Fruit fly (Drosophila melanogaster): Measurements from ENCODE around the gene CG34382.

The CG34382 gene

dm6 chr3L:9853140-9853746 is 25.5 kb upstream of the CG34382 start:
- no peak for TF ChIP-seq CG17801 (GFP tag; optimal IDR thresholded peaks at IDR 0.05; ENCODE audit: partially characterized antibody)

DNA sequence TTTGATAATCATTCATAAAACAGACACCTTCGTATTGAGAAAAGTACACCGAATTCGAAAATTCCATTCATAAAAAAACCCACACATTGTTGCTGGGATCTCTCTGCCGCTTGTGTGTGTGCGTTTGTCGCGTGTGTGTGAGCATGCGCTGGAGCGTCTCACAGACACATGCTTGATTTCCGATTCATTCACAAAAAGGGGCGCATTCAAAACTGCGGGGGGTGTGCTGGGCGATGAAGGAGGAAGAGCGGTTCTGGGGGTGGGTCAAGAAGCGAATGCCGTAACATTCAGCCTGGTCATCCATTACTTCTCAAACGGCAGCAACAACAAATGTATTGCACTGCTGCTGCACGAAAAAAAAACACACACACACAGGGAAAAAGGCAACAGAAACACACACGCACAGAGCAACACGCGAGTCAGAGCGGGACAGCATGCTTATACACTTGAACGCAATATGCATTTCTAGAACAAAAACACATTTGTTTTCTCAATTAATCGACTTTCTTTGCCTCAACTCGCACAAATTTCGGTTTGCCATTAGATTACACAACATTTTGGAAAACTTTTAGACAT is 24.8 kb upstream of the CG34382 start:
- no peak for TF ChIP-seq CG17801 (GFP tag; optimal IDR thresholded peaks at IDR 0.05; ENCODE audit: partially characterized antibody)

DNA sequence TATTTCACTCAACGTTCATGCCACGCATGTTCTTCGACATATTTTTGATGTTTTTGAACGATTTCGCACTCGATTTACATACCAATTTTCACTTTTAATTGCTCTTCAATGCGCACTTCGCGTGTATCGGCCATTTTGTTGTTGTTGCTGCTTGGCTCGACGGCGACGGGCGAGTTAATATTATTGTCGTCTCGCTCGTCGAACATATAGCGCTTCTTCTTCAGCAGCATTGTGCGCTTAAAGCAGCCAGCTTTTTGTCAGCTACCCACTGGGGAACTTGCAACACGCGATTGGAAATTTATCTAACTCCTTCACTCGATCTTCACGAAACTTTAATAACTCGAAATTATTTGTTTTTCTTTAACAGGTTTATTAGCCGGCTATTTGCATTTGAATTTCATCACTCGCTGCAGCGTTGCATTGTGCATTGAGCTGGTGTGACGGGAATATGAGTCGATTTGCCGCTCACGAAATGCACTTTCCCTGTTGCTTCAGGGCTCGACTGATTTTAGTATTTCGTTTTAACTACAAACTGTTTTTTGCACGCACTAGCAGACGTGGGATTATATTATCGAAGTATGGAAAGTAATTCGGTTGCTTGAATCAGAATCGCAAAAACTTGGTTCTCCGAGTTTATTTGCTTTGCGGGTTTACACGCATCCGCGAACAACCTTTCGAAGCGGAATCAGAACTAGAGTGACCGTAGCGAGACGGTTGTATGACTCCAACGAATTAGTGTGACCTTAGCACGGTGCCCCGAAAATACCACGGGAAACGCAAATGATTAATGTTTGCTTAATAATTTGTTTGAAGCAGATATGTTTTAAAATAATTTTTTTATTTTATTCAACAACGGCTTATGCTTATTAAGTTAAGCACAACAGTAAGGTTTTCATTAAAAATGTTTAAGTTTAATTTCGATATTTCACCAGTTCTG is 23.9 kb upstream of the CG34382 start, which contains the start of gene RasGAP1:
RasGAP1 (minus strand) TSS at position 703 of the 937 bp plus-strand sequence.
- TF ChIP-seq CG17801 (GFP tag; optimal IDR thresholded peaks at IDR 0.05; ENCODE audit: partially characterized antibody): peak; percentile 8

DNA sequence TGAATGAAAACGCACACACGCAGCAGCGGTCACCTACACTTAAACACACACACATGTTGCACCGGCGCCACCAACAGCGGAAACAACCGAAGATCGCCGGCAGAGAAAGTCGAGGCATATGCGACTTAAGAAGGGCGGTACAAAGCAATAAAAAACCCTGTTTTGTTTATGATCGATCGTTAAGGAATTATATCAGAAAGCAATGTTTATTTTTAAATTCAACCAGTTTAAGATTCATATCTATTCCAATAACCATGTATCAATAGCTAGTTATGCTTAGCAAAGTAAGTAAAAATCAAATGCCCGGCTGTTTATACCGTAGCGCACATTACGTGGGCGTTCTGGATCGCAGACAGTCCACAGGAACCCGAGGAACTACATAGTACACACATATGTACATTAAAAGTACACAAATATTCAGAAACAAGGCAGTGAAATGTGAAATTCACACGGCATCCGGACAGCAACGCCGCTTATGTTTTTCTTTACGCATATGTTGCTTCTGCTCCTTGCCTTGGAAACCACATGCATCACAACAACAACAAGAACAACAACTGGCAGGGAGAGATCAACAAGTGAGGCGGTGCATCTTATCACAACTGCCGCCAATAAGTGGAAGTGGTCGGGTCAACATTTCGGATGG is 22.9 kb upstream of the CG34382 start:
- TF ChIP-seq CG17801 (GFP tag; optimal IDR thresholded peaks at IDR 0.05; ENCODE audit: partially characterized antibody): peak; percentile 95

- peak; percentile 58 for TF ChIP-seq CG17801 (GFP tag; optimal IDR thresholded peaks at IDR 0.05; ENCODE audit: partially characterized antibody)
These were observed 22.2 kb upstream of the CG34382 start for dm6 chr3L:9856430-9857218.

- peak; percentile 24 for TF ChIP-seq CG17801 (GFP tag; optimal IDR thresholded peaks at IDR 0.05; ENCODE audit: partially characterized antibody)
These were observed 19.2 kb upstream of the CG34382 start, which contains the start of gene CG10809 for dm6 chr3L:9859624-9860023. TSS of gene CG10809 (minus strand) at chr3L:9859889.

DNA sequence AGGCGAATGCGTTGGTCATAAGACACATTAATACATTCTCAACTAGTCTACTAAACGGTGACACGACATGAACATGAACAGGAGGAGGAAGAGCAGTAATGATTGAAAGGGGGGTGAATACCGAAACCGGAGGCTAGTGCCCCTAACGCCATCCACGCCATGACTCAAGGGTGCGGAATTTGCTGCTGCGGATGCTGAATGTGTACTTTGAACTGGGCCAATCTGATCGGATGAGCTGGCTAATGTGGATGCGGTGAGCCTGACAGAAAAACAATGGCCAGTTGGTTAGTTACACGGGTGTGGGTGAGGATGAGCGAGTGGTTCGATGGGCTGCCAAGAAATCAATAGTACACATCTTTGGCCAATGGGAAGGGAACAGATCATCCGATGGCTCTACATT is 15.1 kb upstream of the CG34382 start:
- TF ChIP-seq CG17801 (GFP tag; optimal IDR thresholded peaks at IDR 0.05; ENCODE audit: partially characterized antibody): no peak

DNA sequence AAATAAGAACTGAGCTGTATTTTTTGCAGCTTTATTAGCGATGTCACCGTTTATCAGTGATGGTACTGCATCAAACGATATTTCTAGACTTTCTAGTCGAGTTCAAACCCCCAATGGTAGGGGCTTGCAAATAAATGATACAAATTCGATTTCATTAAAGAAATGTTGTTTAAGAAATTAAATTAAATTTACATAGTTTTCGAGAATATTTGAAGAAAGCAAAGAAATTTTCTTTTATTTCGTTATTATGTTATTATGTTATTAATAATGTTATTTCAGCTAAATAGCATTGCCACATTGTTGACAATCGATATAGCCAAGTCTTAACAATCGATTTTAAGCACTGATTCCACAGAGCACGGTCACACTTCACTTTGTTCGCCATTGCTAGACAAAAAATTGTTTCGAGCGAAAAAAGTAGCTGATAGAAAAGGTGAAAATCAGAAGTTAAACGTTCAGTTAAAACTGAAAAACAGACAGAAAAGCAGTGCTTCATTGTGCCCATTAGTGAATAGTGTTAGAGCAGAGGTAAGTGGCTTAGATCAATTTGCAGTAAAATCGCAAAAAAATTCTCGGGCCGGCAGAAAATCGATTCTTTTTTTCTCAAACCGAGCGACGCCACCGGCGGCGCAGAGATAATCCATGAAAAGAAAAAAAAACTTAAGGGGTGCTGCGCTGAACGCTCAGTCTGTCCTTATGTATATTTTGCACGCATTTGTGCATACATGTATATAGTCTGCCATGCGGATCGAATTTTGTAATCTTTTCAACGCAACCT is 14.3 kb upstream of the CG34382 start, which contains the start of the genes iPLA2-VIA and Ciz1:
iPLA2-VIA (minus strand) TSS at position 75 of the 778 bp plus-strand sequence.
Ciz1 (plus strand) TSS at position 365 of the 778 bp plus-strand sequence.
- TF ChIP-seq CG17801 (GFP tag; optimal IDR thresholded peaks at IDR 0.05; ENCODE audit: partially characterized antibody): peak; percentile 4

- TF ChIP-seq CG17801 (GFP tag; optimal IDR thresholded peaks at IDR 0.05; ENCODE audit: partially characterized antibody): no peak
These were observed 13.7 kb upstream of the CG34382 start for dm6 chr3L:9865053-9865442.

DNA sequence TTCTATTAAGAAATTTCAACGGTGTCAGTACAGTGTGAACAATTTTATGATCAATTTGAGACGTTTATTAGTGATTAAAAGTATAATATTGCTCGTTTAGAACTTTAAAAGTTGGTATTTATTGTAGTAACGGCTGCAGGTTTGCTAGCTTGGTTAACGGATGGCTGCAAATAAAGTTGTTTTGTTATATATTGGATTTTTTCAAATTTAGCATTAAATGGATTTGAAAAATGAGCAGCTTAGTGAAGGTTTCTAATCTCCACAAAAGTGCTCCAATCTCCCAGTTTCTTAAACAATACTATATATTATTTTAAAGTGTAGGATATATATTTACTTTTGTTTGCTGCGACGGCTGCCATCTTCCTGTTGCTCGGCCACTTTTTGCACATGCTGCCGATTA is 6.8 kb upstream of the CG34382 start:
- TF ChIP-seq CG17801 (GFP tag; optimal IDR thresholded peaks at IDR 0.05; ENCODE audit: partially characterized antibody): no peak

DNA sequence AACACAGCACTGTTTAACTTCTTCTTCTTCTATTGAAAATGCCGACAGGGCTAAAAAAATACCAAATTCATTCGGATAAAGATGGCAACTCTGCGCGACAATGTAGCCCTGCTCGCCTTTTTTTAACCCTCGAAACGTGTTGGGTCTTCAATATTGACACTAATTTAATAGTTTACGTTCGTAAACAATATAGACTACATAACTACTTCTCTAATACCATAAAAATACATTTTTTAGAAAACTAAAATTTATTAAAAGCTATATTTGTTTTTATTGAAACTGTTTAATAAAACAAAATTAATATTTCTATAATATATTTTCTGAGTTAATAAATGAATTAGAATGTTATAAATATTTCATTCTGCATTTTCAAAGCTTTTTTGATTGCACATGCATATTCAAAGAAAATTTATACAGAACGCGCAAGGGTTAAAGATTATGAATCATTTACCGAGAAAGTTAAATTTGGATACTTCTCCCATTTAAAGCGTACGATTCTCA is 9.9 kb downstream of the CG34382 start, which contains the start of the genes Taf2 and CalpB:
Taf2 (minus strand) TSS at position 54 of the 501 bp plus-strand sequence.
CalpB (plus strand) TSS at position 133 of the 501 bp plus-strand sequence.
- TF ChIP-seq CG17801 (GFP tag; optimal IDR thresholded peaks at IDR 0.05; ENCODE audit: partially characterized antibody): peak; percentile 93

DNA sequence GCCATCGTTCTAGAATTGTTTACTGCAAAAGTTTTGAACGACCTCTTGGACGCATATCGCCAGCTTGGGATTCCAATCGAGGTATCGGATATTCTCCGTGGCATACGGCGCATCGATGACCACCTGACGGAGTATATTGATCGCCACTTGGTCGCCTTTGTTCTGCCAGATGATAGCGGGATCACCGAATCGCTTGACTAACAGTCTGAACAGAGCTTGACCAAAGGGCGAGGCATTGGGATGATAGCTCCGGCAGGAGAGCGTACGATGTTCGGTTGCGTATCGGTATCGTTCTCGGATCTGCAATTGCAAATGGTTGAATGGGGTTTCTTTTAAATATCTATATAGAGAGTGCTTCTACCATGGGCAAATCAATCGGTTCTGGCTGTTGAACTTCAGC is 15.2 kb downstream of the CG34382 start:
- TF ChIP-seq CG17801 (GFP tag; optimal IDR thresholded peaks at IDR 0.05; ENCODE audit: partially characterized antibody): no peak

DNA sequence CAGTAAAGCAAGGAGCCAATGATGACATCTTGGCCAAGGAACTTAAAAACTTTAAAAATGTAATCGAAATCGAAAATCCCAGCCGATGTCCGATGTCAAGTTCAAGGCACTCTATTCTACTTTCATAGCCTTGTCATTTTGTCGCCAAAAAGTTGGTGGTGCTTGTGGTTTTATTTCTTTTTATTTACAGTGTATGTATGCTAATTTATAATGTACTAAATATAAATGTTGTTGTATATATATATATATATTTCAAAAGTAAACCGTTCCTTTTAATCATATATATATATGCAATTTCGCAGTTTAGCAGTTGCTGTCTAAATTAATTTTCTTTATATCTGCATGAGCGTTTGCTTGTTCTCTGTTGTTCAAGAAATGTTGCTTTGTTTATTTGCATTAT is 15.9 kb downstream of the CG34382 start, which contains the start of the genes CG6709 and Hez:
CG6709 (minus strand) TSS at position 101 of the 400 bp plus-strand sequence.
Hez (minus strand) TSS at position 101 of the 400 bp plus-strand sequence.
- no peak for TF ChIP-seq CG17801 (GFP tag; optimal IDR thresholded peaks at IDR 0.05; ENCODE audit: partially characterized antibody)
